Fruit fly (Drosophila melanogaster) whole organism: ENCODE results near the gene CG12607.

Experiments
- CG8478 ChIP-seq: fragments of >200 bp; optimal IDR thresholded peaks from 2 replicates; lab custom pipeline; 2018; ENCODE audit warnings: inconsistent platforms
- psq ChIP-seq: fragments of >200 bp; optimal IDR thresholded peaks from 2 replicates; lab custom pipeline; 2017
- usp ChIP-seq: fragments of >200 bp; optimal IDR thresholded peaks from 2 replicates; lab custom pipeline; 2017; ENCODE audit warnings: missing biosample characterization, missing genetic modification characterization, mixed read lengths

dm6 chr3L:4411025-4411873 lies 35.1 kb upstream of the CG12607 start:
- no peak for TF ChIP-seq usp (GFP tag; lab: Kevin White, UChicago)
- TF ChIP-seq psq (lab: Kevin White, UChicago), result no peak
- no peak for TF ChIP-seq CG8478 (lab: Kevin White, UChicago)
